Worm (Caenorhabditis elegans) whole organism, L3 larva: ENCODE results near the gene srt-68.

ENCODE experiments used
- fkh-2 ChIP-seq: fragments of 150-350 bp; optimal IDR thresholded peaks from 2 replicates; lab custom pipeline; 2014; ENCODE audit warnings: missing biosample characterization, missing genetic modification reagents, missing genetic modification characterization
- nhr-25 ChIP-seq: sonication (generic microtip); optimal IDR thresholded peaks from 2 replicates; lab custom pipeline; 2017; ENCODE audit warnings: missing biosample characterization, missing genetic modification characterization
- nhr-76 ChIP-seq: fragments of 150-350 bp; sonication (generic microtip); optimal IDR thresholded peaks from 5 replicates; lab custom pipeline; 2014; ENCODE audit warnings: missing biosample characterization, missing genetic modification characterization
- skn-1 ChIP-seq: fragments of 150-350 bp; optimal IDR thresholded peaks from 2 replicates; lab custom pipeline; 2014; ENCODE audit warnings: missing biosample characterization, missing genetic modification characterization
- zag-1 ChIP-seq: fragments of 150-350 bp; optimal IDR thresholded peaks from 2 replicates; lab custom pipeline; 2014; ENCODE audit warnings: missing biosample characterization, missing genetic modification characterization

- TF ChIP-seq nhr-76 (tag; lab: Kevin White, UChicago) (no peak), zag-1 (no peak), skn-1 (no peak), nhr-25 (tag; lab: Kevin White, UChicago) (no peak), fkh-2 (tag; lab: Kevin White, UChicago) (no peak)
These were observed 20.7 kb upstream of the srt-68 start for ce11 chrV:5272619-5273074.
